Fruit fly (Drosophila melanogaster): ENCODE measurements around the gene Burs.
"Not testable (repeated sequence)": the region's sequence is repeated elsewhere in the genome, so short reads cannot be mapped to it uniquely, and the experiment has no call there.

- not testable (repeated sequence) for TF ChIP-seq CG8478, CTCF (optimal IDR thresholded peaks at IDR 0.05)
Measured at dm6 chr3R:21736196-21736595, 33.1 kb upstream of the Burs start, which contains the start of gene Sfp93F.
